Worm (Caenorhabditis elegans) whole organism, L2 larva: ENCODE results near the gene ZK1290.11.
A peak's percentile ranks its signal among the peaks of the same experiment; 100 is the strongest.

Source experiments
- C34F6.9 ChIP-seq: fragments of 150-350 bp; optimal IDR thresholded peaks from 2 replicates; lab custom pipeline; 2014; ENCODE audit warnings: missing biosample characterization, missing genetic modification characterization
- F13H6.1 ChIP-seq: sonication (generic microtip); optimal IDR thresholded peaks from 2 replicates; lab custom pipeline; 2016; ENCODE audit warnings: missing genetic modification characterization, missing compliant biosample characterization
- R02D3.7 ChIP-seq: fragments of 150-350 bp; optimal IDR thresholded peaks from 2 replicates; lab custom pipeline; 2014; ENCODE audit warnings: missing biosample characterization, missing genetic modification characterization
- Y55F3AM.14 ChIP-seq: fragments of 200-800 bp; sonication (Bioruptor generic); optimal IDR thresholded peaks from 2 replicates; lab custom pipeline; 2018; ENCODE audit warnings: mild to moderate bottlenecking, missing genetic modification characterization, missing compliant biosample characterization
- ZK546.5 ChIP-seq: sonication (generic microtip); optimal IDR thresholded peaks from 2 replicates; lab custom pipeline; 2017; ENCODE audit warnings: missing biosample characterization, missing genetic modification characterization
- aly-2 ChIP-seq: fragments of 150-350 bp; optimal IDR thresholded peaks from 2 replicates; lab custom pipeline; 2014; ENCODE audit warnings: missing biosample characterization, missing genetic modification characterization
- blmp-1 ChIP-seq: sonication (generic microtip); optimal IDR thresholded peaks from 2 replicates; lab custom pipeline; 2017; ENCODE audit warnings: missing genetic modification characterization, mild to moderate bottlenecking, missing compliant biosample characterization, antibody characterized with exemption, moderate library complexity; ENCODE audit not compliant: insufficient read depth
- ceh-16 ChIP-seq: fragments of 150-350 bp; optimal IDR thresholded peaks from 2 replicates; lab custom pipeline; 2014; ENCODE audit warnings: missing biosample characterization, missing genetic modification characterization
- ceh-82 ChIP-seq: fragments of 150-350 bp; optimal IDR thresholded peaks from 2 replicates; lab custom pipeline; 2014; ENCODE audit warnings: missing biosample characterization, missing genetic modification characterization
- crh-2 ChIP-seq: sonication (generic microtip); optimal IDR thresholded peaks from 2 replicates; lab custom pipeline; 2017; ENCODE audit warnings: missing biosample characterization, missing genetic modification characterization
- dmd-4 ChIP-seq: sonication (generic microtip); optimal IDR thresholded peaks from 2 replicates; lab custom pipeline; 2017; ENCODE audit warnings: missing biosample characterization, missing genetic modification characterization
- egl-27 ChIP-seq: sonication (generic microtip); optimal IDR thresholded peaks from 3 replicates; lab custom pipeline; 2017; ENCODE audit warnings: missing biosample characterization, missing genetic modification reagents, missing genetic modification characterization
- elt-1 ChIP-seq: fragments of 150-350 bp; optimal IDR thresholded peaks from 2 replicates; lab custom pipeline; 2014; ENCODE audit warnings: missing biosample characterization, missing genetic modification characterization
- fos-1 ChIP-seq: fragments of 150-350 bp; optimal IDR thresholded peaks from 2 replicates; lab custom pipeline; 2014; ENCODE audit warnings: missing biosample characterization, missing genetic modification characterization
- gmeb-1 ChIP-seq: fragments of 150-350 bp; optimal IDR thresholded peaks from 2 replicates; lab custom pipeline; 2014; ENCODE audit warnings: missing biosample characterization, missing genetic modification characterization
- lin-39 ChIP-seq: fragments of 150-350 bp; optimal IDR thresholded peaks from 2 replicates; lab custom pipeline; 2014; ENCODE audit warnings: missing biosample characterization, missing genetic modification reagents, missing genetic modification characterization
- lsy-2 ChIP-seq, 2 experiments: fragments of 150-350 bp in 1 of 2; sonication (generic microtip) in 1 of 2; optimal IDR thresholded peaks; 2 replicates each; lab custom pipeline; 2014 to 2017; ENCODE audit warnings: missing biosample characterization in 2 of 2, missing genetic modification characterization in 2 of 2
- mbf-1 ChIP-seq: sonication (generic microtip); optimal IDR thresholded peaks from 2 replicates; lab custom pipeline; 2017; ENCODE audit warnings: missing biosample characterization, missing genetic modification characterization
- mdl-1 ChIP-seq, 2 experiments: fragments of 150-350 bp in 1 of 2; sonication (generic microtip) in 1 of 2; optimal IDR thresholded peaks; 2 replicates each; lab custom pipeline; 2017; ENCODE audit warnings: missing biosample characterization in 2 of 2, missing genetic modification characterization in 2 of 2
- nhr-10 ChIP-seq: sonication (generic microtip); optimal IDR thresholded peaks from 2 replicates; lab custom pipeline; 2017; ENCODE audit warnings: missing biosample characterization, missing genetic modification characterization
- nhr-11 ChIP-seq: fragments of 150-350 bp; optimal IDR thresholded peaks from 2 replicates; lab custom pipeline; 2014; ENCODE audit warnings: missing biosample characterization, missing genetic modification characterization
- nhr-129 ChIP-seq: fragments of 150-350 bp; optimal IDR thresholded peaks from 2 replicates; lab custom pipeline; 2014; ENCODE audit warnings: missing biosample characterization, missing genetic modification characterization
- nhr-21 ChIP-seq: fragments of 150-350 bp; optimal IDR thresholded peaks from 2 replicates; lab custom pipeline; 2014; ENCODE audit warnings: missing biosample characterization, missing genetic modification characterization
- nhr-23 ChIP-seq: fragments of 150-350 bp; optimal IDR thresholded peaks from 2 replicates; lab custom pipeline; 2014; ENCODE audit warnings: missing biosample characterization, missing genetic modification reagents, missing genetic modification characterization
- nhr-237 ChIP-seq: fragments of 150-350 bp; optimal IDR thresholded peaks from 2 replicates; lab custom pipeline; 2014; ENCODE audit warnings: missing biosample characterization, missing genetic modification characterization
- nhr-25 ChIP-seq: fragments of 150-350 bp; sonication (generic microtip); optimal IDR thresholded peaks from 3 replicates; lab custom pipeline; 2014; ENCODE audit warnings: missing biosample characterization, missing genetic modification characterization
- sem-4 ChIP-seq: fragments of 150-350 bp; optimal IDR thresholded peaks from 2 replicates; lab custom pipeline; 2014; ENCODE audit warnings: missing biosample characterization, missing genetic modification reagents, missing genetic modification characterization
- sma-3 ChIP-seq: sonication (generic microtip); optimal IDR thresholded peaks from 2 replicates; lab custom pipeline; 2016; ENCODE audit warnings: missing genetic modification reagents, missing genetic modification characterization, missing compliant biosample characterization
- sma-9 ChIP-seq, 2 experiments: fragments of 150-350 bp in 1 of 2; sonication (generic microtip) in 1 of 2; optimal IDR thresholded peaks; 2 replicates each; lab custom pipeline; 2014 to 2016; ENCODE audit warnings: missing genetic modification characterization in 2 of 2, mild to moderate bottlenecking in 1 of 2, missing biosample characterization in 1 of 2, missing compliant biosample characterization in 1 of 2, missing genetic modification reagents in 1 of 2, moderate library complexity in 1 of 2
- snpc-4 ChIP-seq: fragments of 150-350 bp; optimal IDR thresholded peaks from 2 replicates; lab custom pipeline; 2014; ENCODE audit warnings: missing biosample characterization, missing genetic modification characterization
- unc-39 ChIP-seq: fragments of 150-350 bp; optimal IDR thresholded peaks from 2 replicates; lab custom pipeline; 2014; ENCODE audit warnings: missing biosample characterization, missing genetic modification characterization
- zag-1 ChIP-seq: fragments of 150-350 bp; optimal IDR thresholded peaks from 2 replicates; lab custom pipeline; 2014; ENCODE audit warnings: missing biosample characterization, missing genetic modification characterization
- ztf-1 ChIP-seq: fragments of 200-800 bp; sonication (Bioruptor generic); conservative IDR thresholded peaks from 2 replicates; pipeline ENCODE4 v1.3.6; 2022; ENCODE audit warnings: missing genetic modification characterization, missing compliant biosample characterization
- ztf-11 ChIP-seq: sonication (generic microtip); optimal IDR thresholded peaks from 2 replicates; lab custom pipeline; 2017; ENCODE audit warnings: missing biosample characterization, missing genetic modification characterization
- ztf-4 ChIP-seq: fragments of 150-350 bp; optimal IDR thresholded peaks from 2 replicates; lab custom pipeline; 2014; ENCODE audit warnings: missing biosample characterization, missing genetic modification characterization

The ZK1290.11 gene

ce11 chrII:7570820-7571219 is 9.4 kb upstream of the ZK1290.11 start:
- no peak for TF ChIP-seq crh-2 (tag; lab: Kevin White, UChicago)

ce11 chrII:7570305-7570704 is 8.9 kb upstream of the ZK1290.11 start, which contains the start of gene F35D2.3:
TSS of gene F35D2.3 (plus strand) at chrII:7570605.
- no peak for TF ChIP-seq snpc-4 (tag; lab: Kevin White, UChicago)

- TF ChIP-seq sma-3 (GFP tag; lab: Kevin White, UChicago): no peak
Measured at ce11 chrII:7562616-7563015, 1.2 kb upstream of the ZK1290.11 start.

- no peak for TF ChIP-seq nhr-129
- no peak for TF ChIP-seq nhr-25 (tag; lab: Kevin White, UChicago)
- TF ChIP-seq unc-39 (tag; lab: Kevin White, UChicago): no peak
- no peak for TF ChIP-seq nhr-21
- no peak for TF ChIP-seq C34F6.9 (tag; lab: Kevin White, UChicago)
- TF ChIP-seq ztf-4 (tag; lab: Kevin White, UChicago): no peak
- TF ChIP-seq sma-3 (GFP tag; lab: Kevin White, UChicago): no peak
- no peak for TF ChIP-seq zag-1 (tag; lab: Kevin White, UChicago)
- TF ChIP-seq, all 48 proteins: peak for 0
Measured at ce11 chrII:7560844-7561243, 550 bp downstream of the ZK1290.11 start.

- TF ChIP-seq Y55F3AM.14 (no peak), R02D3.7 (tag; lab: Kevin White, UChicago) (no peak), lsy-2 (tag; optimal IDR thresholded peaks at IDR 0.05; lab: Kevin White, UChicago) (no peak), lin-39 (tag; lab: Kevin White, UChicago) (no peak), sma-9 (GFP tag; optimal IDR thresholded peaks at IDR 0.05; lab: Kevin White, UChicago) (no peak), sma-9 (tag; optimal IDR thresholded peaks at IDR 0.05; lab: Kevin White, UChicago) (no peak), fos-1 (tag; lab: Kevin White, UChicago) (no peak), nhr-237 (tag; lab: Kevin White, UChicago) (no peak)
Measured at ce11 chrII:7558864-7559263, 2.5 kb downstream of the ZK1290.11 start.

- no peak for TF ChIP-seq sma-3 (GFP tag; lab: Kevin White, UChicago)
- no peak for TF ChIP-seq mbf-1
- no peak for TF ChIP-seq gmeb-1 (tag; lab: Kevin White, UChicago)
- TF ChIP-seq sem-4 (tag; lab: Kevin White, UChicago): no peak
- TF ChIP-seq nhr-237 (tag; lab: Kevin White, UChicago): no peak
- no peak for TF ChIP-seq ceh-82 (tag; lab: Kevin White, UChicago)
- no peak for TF ChIP-seq ztf-1 (GFP tag; lab: Robert Waterston, UW)
- no peak for TF ChIP-seq nhr-10 (tag; lab: Kevin White, UChicago)
- TF ChIP-seq nhr-21: no peak
- peak; percentile 6 for TF ChIP-seq nhr-25 (tag; lab: Kevin White, UChicago)
- no peak for TF ChIP-seq F13H6.1 (tag; lab: Kevin White, UChicago)
- TF ChIP-seq fos-1 (tag; lab: Kevin White, UChicago): peak; percentile 2
- no peak for TF ChIP-seq mdl-1 (tag; optimal IDR thresholded peaks at IDR 0.05; lab: Kevin White, UChicago)
- TF ChIP-seq blmp-1 (tag; lab: Kevin White, UChicago): no peak
Measured at ce11 chrII:7557981-7558380, 3.4 kb downstream of the ZK1290.11 start.

- TF ChIP-seq fos-1 (tag; lab: Kevin White, UChicago): no peak
- peak; percentile 51 for TF ChIP-seq sem-4 (tag; lab: Kevin White, UChicago)
Measured at ce11 chrII:7555454-7555853, 5.9 kb downstream of the ZK1290.11 start, which contains the start of gene ZK1290.14. TSS of gene ZK1290.14 (minus strand) at chrII:7555592.

- TF ChIP-seq gmeb-1 (tag; lab: Kevin White, UChicago) (peak; percentile 50), Y55F3AM.14 (peak; percentile 6), elt-1 (tag; lab: Kevin White, UChicago) (no peak), R02D3.7 (tag; lab: Kevin White, UChicago) (no peak), nhr-11 (no peak), nhr-23 (tag; lab: Kevin White, UChicago) (no peak), ZK546.5 (tag; lab: Kevin White, UChicago) (no peak), sma-3 (GFP tag; lab: Kevin White, UChicago) (peak; percentile 82), nhr-21 (peak; percentile 16), fos-1 (tag; lab: Kevin White, UChicago) (peak; percentile 91), egl-27 (tag; lab: Kevin White, UChicago) (peak; percentile 3), aly-2 (tag; lab: Kevin White, UChicago) (no peak), sma-9 (GFP tag; optimal IDR thresholded peaks at IDR 0.05; lab: Kevin White, UChicago) (peak; percentile 88), sma-9 (tag; optimal IDR thresholded peaks at IDR 0.05; lab: Kevin White, UChicago) (no peak), zag-1 (tag; lab: Kevin White, UChicago) (no peak), ztf-11 (tag; lab: Kevin White, UChicago) (no peak), nhr-25 (tag; lab: Kevin White, UChicago) (peak; percentile 14), dmd-4 (no peak), crh-2 (tag; lab: Kevin White, UChicago) (peak; percentile 71), C34F6.9 (tag; lab: Kevin White, UChicago) (no peak), lsy-2 (tag; optimal IDR thresholded peaks at IDR 0.05; lab: Kevin White, UChicago) (peak in 1 of 2 experiments; percentile 6), nhr-129 (peak; percentile 21), F13H6.1 (tag; lab: Kevin White, UChicago) (peak; percentile 60), ceh-16 (tag; lab: Kevin White, UChicago) (no peak)
Measured at ce11 chrII:7554716-7555247, 6.6 kb downstream of the ZK1290.11 start.
